Worm (Caenorhabditis elegans) whole organism, young adult: ENCODE measurements around the gene R02F2.7.
A peak's percentile ranks its signal among the peaks of the same experiment; 100 is the strongest.

Source experiments
- B0019.2 ChIP-seq: fragments of 200-800 bp; sonication (Bioruptor generic); conservative IDR thresholded peaks from 2 replicates; pipeline ENCODE4 v1.3.6; 2022; ENCODE audit warnings: missing genetic modification reagents, missing genetic modification characterization, missing compliant biosample characterization
- athp-1 ChIP-seq: sonication (generic microtip); optimal IDR thresholded peaks from 2 replicates; lab custom pipeline; 2017; ENCODE audit warnings: mild to moderate bottlenecking, missing genetic modification characterization, missing compliant biosample characterization
- dox-1 ChIP-seq: fragments of 200-800 bp; sonication (Bioruptor generic); IDR thresholded peaks from 2 replicates; pipeline ENCODE4 v1.3.6; 2022; ENCODE audit warnings: missing genetic modification reagents, missing genetic modification characterization, missing compliant biosample characterization
- egl-44 ChIP-seq: fragments of 200-800 bp; sonication (Bioruptor generic); IDR thresholded peaks from 2 replicates; pipeline ENCODE4 v1.3.6; 2022; ENCODE audit warnings: missing genetic modification reagents, missing genetic modification characterization, missing compliant biosample characterization
- lir-1 ChIP-seq: fragments of 200-800 bp; sonication (Bioruptor generic); conservative IDR thresholded peaks from 2 replicates; pipeline ENCODE4 v1.3.6; 2022; ENCODE audit warnings: missing genetic modification reagents, missing genetic modification characterization, missing compliant biosample characterization
- mxl-1 ChIP-seq: sonication (generic microtip); optimal IDR thresholded peaks from 2 replicates; lab custom pipeline; 2016; ENCODE audit warnings: missing genetic modification characterization, missing compliant biosample characterization
- nhr-90 ChIP-seq: sonication (generic microtip); optimal IDR thresholded peaks from 2 replicates; lab custom pipeline; 2016; ENCODE audit warnings: missing genotype, mild to moderate bottlenecking, missing genetic modification characterization, missing compliant biosample characterization
- snpc-4 ChIP-seq, 5 experiments: fragments of 150-350 bp in 1 of 5; sonication (generic microtip) in 4 of 5; optimal IDR thresholded peaks; 2 replicates each; lab custom pipeline; 2014 to 2018; ENCODE audit warnings: missing genetic modification characterization in 5 of 5, missing biosample characterization in 3 of 5, antibody characterized with exemption in 2 of 5, mild to moderate bottlenecking in 2 of 5, missing compliant biosample characterization in 2 of 5, missing genotype in 2 of 5, moderate library complexity in 2 of 5, missing genetic modification reagents in 1 of 5

DNA sequence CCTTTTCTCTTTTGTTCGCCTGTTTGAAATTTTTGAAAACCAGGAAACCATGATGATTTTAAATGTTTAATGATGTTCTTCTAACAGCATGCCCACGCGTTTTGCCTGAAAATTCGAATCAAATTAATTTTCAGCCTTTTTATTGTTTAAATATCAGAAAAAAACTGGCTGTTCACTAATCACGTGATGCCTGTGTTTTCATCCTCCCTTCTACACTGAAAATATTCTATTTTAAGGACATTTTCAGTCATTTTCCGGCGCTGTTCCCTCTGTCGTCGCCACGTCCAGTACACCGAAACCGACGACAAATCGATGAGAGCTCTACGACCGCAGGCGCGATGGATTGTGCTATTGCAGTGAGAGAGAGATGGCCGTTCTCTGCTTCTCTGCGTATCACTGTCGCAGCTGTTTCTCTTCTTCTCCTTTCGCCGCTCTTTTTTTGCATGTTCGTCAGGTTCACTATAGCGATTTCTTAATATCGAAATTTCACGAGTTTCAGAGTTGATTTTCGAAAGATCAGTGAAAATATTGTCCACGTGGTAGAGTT lies 33.7 kb downstream of the R02F2.7 start, which contains the start of gene F48E8.8:
- TF ChIP-seq egl-44 (GFP tag; lab: Robert Waterston, UW) (0 out of 2 replicates have a peak, but pooled peaks have one; percentile 25), mxl-1 (tag; lab: Kevin White, UChicago) (no peak), athp-1 (no peak), B0019.2 (GFP tag; lab: Robert Waterston, UW) (no peak), nhr-90 (tag; lab: Kevin White, UChicago) (no peak), dox-1 (GFP tag; lab: Robert Waterston, UW) (peak; percentile 24; the same call in 1 of the 2 replicates), lir-1 (GFP tag; lab: Robert Waterston, UW) (no peak), snpc-4 (GFP tag; optimal IDR thresholded peaks at IDR 0.05; lab: Kevin White, UChicago) (no peak), snpc-4 (tag; optimal IDR thresholded peaks at IDR 0.05; lab: Kevin White, UChicago) (no peak)
